Fruit fly (Drosophila melanogaster) whole organism, embryonic: Measurements from ENCODE around the gene CG11670.

ENCODE experiments used
- Ada2b ChIP-seq: fragments of 200-800 bp; sonication (Bioruptor generic); IDR thresholded peaks from 2 replicates; pipeline ENCODE4 v1.3.6; 2022; ENCODE audit warnings: missing biosample characterization, missing genetic modification characterization
- Atf3 ChIP-seq: fragments of 200-800 bp; sonication (Bioruptor generic); optimal IDR thresholded peaks from 3 replicates; lab custom pipeline; 2016; ENCODE audit warnings: missing biosample characterization, missing genetic modification characterization
- B-H2 ChIP-seq: fragments of 200-800 bp; sonication (Bioruptor generic); optimal IDR thresholded peaks from 2 replicates; lab custom pipeline; 2018; ENCODE audit warnings: missing biosample characterization, mild to moderate bottlenecking, missing genetic modification characterization
- BtbVII ChIP-seq: fragments of 200-800 bp; sonication (Bioruptor generic); optimal IDR thresholded peaks from 3 replicates; lab custom pipeline; 2017; ENCODE audit warnings: missing biosample characterization, mild to moderate bottlenecking, missing genetic modification characterization
- CG14050 ChIP-seq: fragments of 200-800 bp; sonication (Bioruptor generic); IDR thresholded peaks from 3 replicates; pipeline ENCODE4 v1.3.6; 2022; ENCODE audit warnings: missing biosample characterization, missing genetic modification characterization
- CG14710 ChIP-seq: fragments of 200-800 bp; sonication (Bioruptor generic); optimal IDR thresholded peaks from 3 replicates; lab custom pipeline; 2019; ENCODE audit warnings: missing biosample characterization, mild to moderate bottlenecking, missing genetic modification characterization, moderate library complexity
- CG15479 ChIP-seq: fragments of 200-800 bp; sonication (Bioruptor generic); optimal IDR thresholded peaks from 3 replicates; lab custom pipeline; 2019; ENCODE audit warnings: missing biosample characterization, mild to moderate bottlenecking, missing genetic modification characterization, moderate library complexity
- CG17568 ChIP-seq: fragments of 200-800 bp; sonication (Bioruptor generic); optimal IDR thresholded peaks from 2 replicates; lab custom pipeline; 2018; ENCODE audit warnings: missing biosample characterization, mild to moderate bottlenecking, missing genetic modification characterization, moderate library complexity
- CG31365 ChIP-seq: fragments of 200-800 bp; sonication (Bioruptor generic); optimal IDR thresholded peaks from 2 replicates; lab custom pipeline; 2018; ENCODE audit warnings: missing biosample characterization, mild to moderate bottlenecking, missing genetic modification characterization
- CG3163 ChIP-seq: fragments of 200-800 bp; sonication (Bioruptor generic); optimal IDR thresholded peaks from 3 replicates; lab custom pipeline; 2016; ENCODE audit warnings: missing biosample characterization, missing genetic modification characterization
- CG34376 ChIP-seq: fragments of 200-800 bp; sonication (Bioruptor generic); optimal IDR thresholded peaks from 2 replicates; lab custom pipeline; 2018; ENCODE audit warnings: missing biosample characterization, mild to moderate bottlenecking, missing genetic modification characterization
- CG4424 ChIP-seq: fragments of 200-800 bp; sonication (Bioruptor generic); optimal IDR thresholded peaks from 3 replicates; lab custom pipeline; 2016; ENCODE audit warnings: missing biosample characterization, missing genetic modification characterization
- CG6854 ChIP-seq: fragments of 200-800 bp; sonication (Bioruptor generic); optimal IDR thresholded peaks from 3 replicates; lab custom pipeline; 2017; ENCODE audit warnings: missing biosample characterization, mild to moderate bottlenecking, missing genetic modification characterization
- CG7745 ChIP-seq: fragments of 200-800 bp; sonication (Bioruptor generic); optimal IDR thresholded peaks from 2 replicates; lab custom pipeline; 2018; ENCODE audit warnings: missing biosample characterization, mild to moderate bottlenecking, missing genetic modification characterization, moderate library complexity
- CG7928 ChIP-seq: fragments of 200-800 bp; sonication (Bioruptor generic); optimal IDR thresholded peaks from 2 replicates; lab custom pipeline; 2017; ENCODE audit warnings: missing biosample characterization, mild to moderate bottlenecking, missing genetic modification characterization
- CG7987 ChIP-seq: fragments of 200-800 bp; sonication (Bioruptor generic); optimal IDR thresholded peaks from 2 replicates; lab custom pipeline; 2018; ENCODE audit warnings: missing biosample characterization, mild to moderate bottlenecking, missing genetic modification characterization, moderate library complexity
- CG8359 ChIP-seq: fragments of 200-800 bp; sonication (Bioruptor generic); optimal IDR thresholded peaks from 2 replicates; lab custom pipeline; 2017; ENCODE audit warnings: missing biosample characterization, mild to moderate bottlenecking, missing genetic modification characterization, borderline replicate concordance
- CG8924 ChIP-seq: fragments of 200-800 bp; optimal IDR thresholded peaks from 3 replicates; lab custom pipeline; 2019; ENCODE audit warnings: missing biosample characterization, mild to moderate bottlenecking, missing genetic modification characterization, moderate library complexity
- D19A ChIP-seq: fragments of 200-800 bp; optimal IDR thresholded peaks from 3 replicates; lab custom pipeline; 2019; ENCODE audit warnings: missing biosample characterization, mild to moderate bottlenecking, missing genetic modification characterization, moderate library complexity
- Dbx ChIP-seq: fragments of 200-800 bp; sonication (Bioruptor generic); IDR thresholded peaks from 3 replicates; pipeline ENCODE4 v1.3.6; 2022; ENCODE audit warnings: missing biosample characterization, missing genetic modification characterization
- Dp ChIP-seq: fragments of 200-800 bp; sonication (Bioruptor generic); optimal IDR thresholded peaks from 2 replicates; lab custom pipeline; 2018; ENCODE audit warnings: missing biosample characterization, mild to moderate bottlenecking, missing genetic modification characterization, moderate library complexity
- HHEX ChIP-seq: fragments of 200-800 bp; sonication (Bioruptor generic); optimal IDR thresholded peaks from 3 replicates; lab custom pipeline; 2017; ENCODE audit warnings: missing biosample characterization, mild to moderate bottlenecking, missing genetic modification characterization, missing genetic modification reagents
- Hand ChIP-seq: fragments of 200-800 bp; sonication (Bioruptor generic); optimal IDR thresholded peaks from 2 replicates; lab custom pipeline; 2017; ENCODE audit warnings: mild to moderate bottlenecking, missing biosample characterization, missing genetic modification reagents, missing genetic modification characterization
- Hr51 ChIP-seq, 2 experiments: fragments of 200-800 bp; sonication (Bioruptor generic); optimal IDR thresholded peaks; 2 replicates in 1 of 2; 3 replicates in 1 of 2; lab custom pipeline; 2016 to 2018; ENCODE audit warnings: missing biosample characterization in 2 of 2, missing genetic modification characterization in 2 of 2, mild to moderate bottlenecking in 1 of 2, moderate library complexity in 1 of 2
- Jarid2 ChIP-seq: fragments of 200-800 bp; sonication (Bioruptor generic); optimal IDR thresholded peaks from 3 replicates; lab custom pipeline; 2017; ENCODE audit warnings: mild to moderate bottlenecking, missing biosample characterization, missing genetic modification reagents, missing genetic modification characterization
- Lhr ChIP-seq: fragments of 200-800 bp; sonication (Bioruptor generic); optimal IDR thresholded peaks from 3 replicates; lab custom pipeline; 2017; ENCODE audit warnings: mild to moderate bottlenecking, missing biosample characterization, missing genetic modification reagents, missing genetic modification characterization
- MTF-1 ChIP-seq: fragments of 200-800 bp; sonication (Bioruptor generic); optimal IDR thresholded peaks from 2 replicates; lab custom pipeline; 2018; ENCODE audit warnings: missing biosample characterization, mild to moderate bottlenecking, missing genetic modification characterization, borderline replicate concordance
- Mad ChIP-seq: fragments of 200-800 bp; sonication (Bioruptor generic); optimal IDR thresholded peaks from 2 replicates; lab custom pipeline; 2016; ENCODE audit warnings: missing biosample characterization, missing genetic modification characterization
- NC2α ChIP-seq: fragments of 200-800 bp; sonication (Bioruptor generic); optimal IDR thresholded peaks from 2 replicates; lab custom pipeline; 2016; ENCODE audit warnings: missing biosample characterization, missing genetic modification characterization
- Nf-YB ChIP-seq: fragments of 200-800 bp; sonication (Bioruptor generic); optimal IDR thresholded peaks from 3 replicates; lab custom pipeline; 2019; ENCODE audit warnings: missing biosample characterization, mild to moderate bottlenecking, missing genetic modification characterization, moderate library complexity
- Vsx1 ChIP-seq: fragments of 200-800 bp; sonication (Bioruptor generic); optimal IDR thresholded peaks from 2 replicates; lab custom pipeline; 2017; ENCODE audit warnings: missing biosample characterization, mild to moderate bottlenecking, missing genetic modification characterization, missing genetic modification reagents
- Xrp1 ChIP-seq: fragments of 200-800 bp; sonication (Bioruptor generic); IDR thresholded peaks from 2 replicates; pipeline ENCODE4 v1.3.6; 2022; ENCODE audit warnings: missing biosample characterization, missing genetic modification characterization
- YL-1 ChIP-seq: fragments of 200-800 bp; sonication (Bioruptor generic); optimal IDR thresholded peaks from 3 replicates; lab custom pipeline; 2017; ENCODE audit warnings: missing biosample characterization, mild to moderate bottlenecking, missing genetic modification characterization
- ase ChIP-seq: fragments of 200-800 bp; sonication (Bioruptor generic); IDR thresholded peaks from 3 replicates; pipeline ENCODE4 v1.3.6; 2022; ENCODE audit warnings: missing biosample characterization, missing genetic modification characterization
- btn ChIP-seq: fragments of 200-800 bp; sonication (Bioruptor generic); optimal IDR thresholded peaks from 2 replicates; lab custom pipeline; 2016; ENCODE audit warnings: missing biosample characterization, missing genetic modification characterization
- en ChIP-seq: fragments of 200-800 bp; sonication (Bioruptor generic); optimal IDR thresholded peaks from 2 replicates; lab custom pipeline; 2016; ENCODE audit warnings: missing biosample characterization, missing genetic modification characterization
- eyg ChIP-seq: fragments of 200-800 bp; sonication (Bioruptor generic); optimal IDR thresholded peaks from 3 replicates; lab custom pipeline; 2016; ENCODE audit warnings: missing biosample characterization, missing genetic modification characterization
- ftz-f1 ChIP-seq: fragments of 200-800 bp; sonication (Bioruptor generic); optimal IDR thresholded peaks from 2 replicates; lab custom pipeline; 2016; ENCODE audit warnings: missing biosample characterization, missing genetic modification characterization
- gt ChIP-seq: fragments of 200-800 bp; sonication (Bioruptor generic); IDR thresholded peaks from 2 replicates; pipeline ENCODE4 v1.3.6; 2022; ENCODE audit warnings: missing biosample characterization, missing genetic modification characterization
- lab ChIP-seq: fragments of 200-800 bp; sonication (Bioruptor generic); optimal IDR thresholded peaks from 3 replicates; lab custom pipeline; 2017; ENCODE audit warnings: missing biosample characterization, missing genetic modification characterization, mild to moderate bottlenecking, moderate library complexity, missing genetic modification reagents
- mirr ChIP-seq: fragments of 200-800 bp; sonication (Bioruptor generic); optimal IDR thresholded peaks from 3 replicates; lab custom pipeline; 2018; ENCODE audit warnings: missing biosample characterization, mild to moderate bottlenecking, missing genetic modification characterization
- nerfin-1 ChIP-seq: fragments of 200-800 bp; sonication (Bioruptor generic); optimal IDR thresholded peaks from 3 replicates; lab custom pipeline; 2019; ENCODE audit warnings: missing biosample characterization, mild to moderate bottlenecking, missing genetic modification characterization, moderate library complexity
- nmo ChIP-seq: fragments of 200-800 bp; sonication (Bioruptor generic); optimal IDR thresholded peaks from 2 replicates; lab custom pipeline; 2018; ENCODE audit warnings: missing biosample characterization, mild to moderate bottlenecking, missing genetic modification characterization, moderate library complexity
- otp ChIP-seq: fragments of 200-800 bp; sonication (Bioruptor generic); IDR thresholded peaks from 3 replicates; pipeline ENCODE4, ENCODE4 v1.3.6; 2022; ENCODE audit warnings: missing biosample characterization, missing genetic modification characterization
- pb ChIP-seq: fragments of 200-800 bp; sonication (Bioruptor generic); optimal IDR thresholded peaks from 3 replicates; lab custom pipeline; 2016; ENCODE audit warnings: missing biosample characterization, missing genetic modification characterization
- pita ChIP-seq: fragments of 200-800 bp; sonication (Bioruptor generic); optimal IDR thresholded peaks from 2 replicates; lab custom pipeline; 2017; ENCODE audit warnings: missing biosample characterization, mild to moderate bottlenecking, missing genetic modification characterization
- pros ChIP-seq: fragments of 200-800 bp; sonication (Bioruptor generic); optimal IDR thresholded peaks from 3 replicates; lab custom pipeline; 2019; ENCODE audit warnings: missing biosample characterization, mild to moderate bottlenecking, missing genetic modification characterization, moderate library complexity
- repo ChIP-seq: fragments of 200-800 bp; sonication (Bioruptor generic); optimal IDR thresholded peaks from 2 replicates; lab custom pipeline; 2016; ENCODE audit warnings: missing biosample characterization, missing genetic modification characterization
- sug ChIP-seq: fragments of 200-800 bp; optimal IDR thresholded peaks from 2 replicates; lab custom pipeline; 2019; ENCODE audit warnings: missing biosample characterization, mild to moderate bottlenecking, missing genetic modification characterization, moderate library complexity
- tna ChIP-seq: fragments of 200-800 bp; sonication (Bioruptor generic); IDR thresholded peaks from 2 replicates; pipeline ENCODE4 v1.3.6; 2022; ENCODE audit warnings: missing biosample characterization, missing genetic modification characterization; ENCODE audit not compliant: partially characterized antibody

The CG11670 gene

dm6 chr3R:13051298-13051723 lies 9.5 kb downstream of the CG11670 start, which contains the start of gene CG7966 (continued):
- TF ChIP-seq pita (no peak), en (GFP tag; lab: Kevin White, UChicago) (no peak), CG8359 (GFP tag; lab: Kevin White, UChicago) (no peak), ase (GFP tag; lab: Robert Waterston, UW) (no peak), mirr (GFP tag; lab: Kevin White, UChicago) (peak; percentile 85), tna (GFP tag; lab: Robert Waterston, UW) (peak; percentile 30; the same call in 1 of the 2 replicates), CG7745 (tag; lab: Kevin White, UChicago) (no peak), lab (GFP tag; lab: Kevin White, UChicago) (peak; percentile 59), NC2α (GFP tag; lab: Kevin White, UChicago) (peak; percentile 10), sug (peak; percentile 28), CG6854 (GFP tag; lab: Kevin White, UChicago) (peak; percentile 32), CG7928 (GFP tag; lab: Kevin White, UChicago) (no peak), Hand (GFP tag; lab: Kevin White, UChicago) (no peak), nmo (no peak), D19A (no peak), repo (GFP tag; lab: Kevin White, UChicago) (no peak), CG7987 (GFP tag; lab: Kevin White, UChicago) (peak; percentile 52), Atf3 (GFP tag; lab: Kevin White, UChicago) (no peak), CG34376 (GFP tag; lab: Kevin White, UChicago) (peak; percentile 49), pb (GFP tag; lab: Kevin White, UChicago) (peak; percentile 91), eyg (GFP tag; lab: Kevin White, UChicago) (peak; percentile 90), MTF-1 (GFP tag; lab: Kevin White, UChicago) (peak; percentile 38), Dbx (GFP tag; lab: Robert Waterston, UW) (0 out of 3 replicates have a peak, but pooled peaks have one; percentile 56), CG14050 (GFP tag; lab: Robert Waterston, UW) (no peak), btn (GFP tag; lab: Kevin White, UChicago) (no peak), Vsx1 (GFP tag; lab: Kevin White, UChicago) (peak; percentile 48), CG8924 (tag; lab: Kevin White, UChicago) (no peak), HHEX (peak; percentile 7), CG3163 (peak; percentile 95), CG31365 (tag; lab: Kevin White, UChicago) (peak; percentile 27), nerfin-1 (tag; lab: Kevin White, UChicago) (no peak), Ada2b (no peak), CG17568 (GFP tag; lab: Kevin White, UChicago) (no peak), Xrp1 (GFP tag; lab: Robert Waterston, UW) (no peak), CG4424 (GFP tag; lab: Kevin White, UChicago) (no peak), CG15479 (GFP tag; lab: Kevin White, UChicago) (no peak), CG14710 (no peak), Lhr (GFP tag; lab: Kevin White, UChicago) (no peak), otp (0 out of 3 replicates have a peak, but pooled peaks have one; percentile 41), Dp (GFP tag; lab: Kevin White, UChicago) (no peak), YL-1 (GFP tag; lab: Kevin White, UChicago) (no peak), pros (GFP tag; lab: Kevin White, UChicago) (no peak), gt (GFP tag; lab: Robert Waterston, UW) (no peak), BtbVII (peak; percentile 2), B-H2 (GFP tag; lab: Kevin White, UChicago) (peak; percentile 42), Jarid2 (GFP tag; lab: Kevin White, UChicago) (peak; percentile 83), Nf-YB (GFP tag; lab: Kevin White, UChicago) (no peak), ftz-f1 (GFP tag; lab: Kevin White, UChicago) (peak; percentile 66), Hr51 (GFP tag; optimal IDR thresholded peaks at IDR 0.05; lab: Kevin White, UChicago) (no peak), Mad (GFP tag; lab: Kevin White, UChicago) (no peak)
